Worm (Caenorhabditis elegans): ENCODE results near the gene ZK1307.8.

The ZK1307.8 gene

ce11 chrII:9621913-9622348 lies 2.5 kb upstream of the ZK1307.8 start:
- no peak for TF ChIP-seq zip-2 (tag; optimal IDR thresholded peaks at IDR 0.05)
- TF ChIP-seq mep-1 (tag; optimal IDR thresholded peaks at IDR 0.05) = peak; percentile 39
- TF ChIP-seq nhr-48 (tag; optimal IDR thresholded peaks at IDR 0.05) = no peak
- TF ChIP-seq unc-62 (GFP tag; optimal IDR thresholded peaks at IDR 0.05 in 1 of 2) = peak in 1 of 2 experiments; percentile 61
- no peak for TF ChIP-seq unc-62 (tag; optimal IDR thresholded peaks at IDR 0.05)
- TF ChIP-seq hif-1 (tag; optimal IDR thresholded peaks at IDR 0.05) = peak in 1 of 2 experiments; percentile 12
- peak; percentile 61 for TF ChIP-seq nhr-28 (tag; optimal IDR thresholded peaks at IDR 0.05)
- peak; percentile 1 for TF ChIP-seq nhr-102 (tag; optimal IDR thresholded peaks at IDR 0.05)
- TF ChIP-seq daf-19 (GFP tag; conservative IDR thresholded peaks at IDR 0.05) = no peak
- TF ChIP-seq hlh-30 (tag; optimal IDR thresholded peaks at IDR 0.05; ENCODE audit: insufficient read depth) = peak; percentile 92
- TF ChIP-seq jun-1 (tag; optimal IDR thresholded peaks at IDR 0.05) = no peak
- peak; percentile 17; the same call in 1 of the 2 replicates for TF ChIP-seq pha-4 (GFP tag; IDR thresholded peaks at IDR 0.05)
- TF ChIP-seq pha-4 (tag; optimal IDR thresholded peaks at IDR 0.05) = peak; percentile 59
- TF ChIP-seq snpc-1.2 (GFP tag; IDR thresholded peaks at IDR 0.05) = 0 out of 2 replicates have a peak, but pooled peaks have one; percentile 27
- TF ChIP-seq dve-1 (tag; optimal IDR thresholded peaks at IDR 0.05; ENCODE audit: insufficient read depth) = peak; percentile 63
- no peak for TF ChIP-seq dmd-8 (GFP tag; IDR thresholded peaks at IDR 0.05)
- peak in 1 of 2 experiments; percentile 34 for TF ChIP-seq daf-16 (GFP tag; optimal IDR thresholded peaks at IDR 0.05)
- TF ChIP-seq daf-16 (tag; optimal IDR thresholded peaks at IDR 0.05) = peak; percentile 29
- peak; percentile 28; the same call in 1 of the 2 replicates for TF ChIP-seq lin-1 (GFP tag; IDR thresholded peaks at IDR 0.05)
- no peak for TF ChIP-seq F26F4.8 (GFP tag; conservative IDR thresholded peaks at IDR 0.05)
- TF ChIP-seq tra-1 (GFP tag; IDR thresholded peaks at IDR 0.05) = peak; percentile 52
- TF ChIP-seq nhr-11 (tag; optimal IDR thresholded peaks at IDR 0.05) = peak; percentile 22
- no peak for TF ChIP-seq lin-29 (GFP tag; IDR thresholded peaks at IDR 0.05)
- peak; percentile 73 for TF ChIP-seq hlh-11 (tag; optimal IDR thresholded peaks at IDR 0.05)
- peak; percentile 12 for TF ChIP-seq mes-2 (tag; optimal IDR thresholded peaks at IDR 0.05; ENCODE audit: poor library complexity, severe bottlenecking)
- peak in 1 of 2 experiments; percentile 68 for TF ChIP-seq mdl-1 (tag; optimal IDR thresholded peaks at IDR 0.05)
- TF ChIP-seq nhr-41 (GFP tag; IDR thresholded peaks at IDR 0.05) = no peak
- TF ChIP-seq dmd-9 (GFP tag; IDR thresholded peaks at IDR 0.05) = no peak
- peak; percentile 76 for TF ChIP-seq dmd-6 (GFP tag; IDR thresholded peaks at IDR 0.05)
- no peak for TF ChIP-seq zfp-3 (GFP tag; conservative IDR thresholded peaks at IDR 0.05)
- TF ChIP-seq T20F7.1 (GFP tag; optimal IDR thresholded peaks at IDR 0.05) = peak; percentile 56

ce11 chrII:9625930-9626329 lies 1.5 kb downstream of the ZK1307.8 start:
- TF ChIP-seq unc-62 (GFP tag; optimal IDR thresholded peaks at IDR 0.05 in 1 of 2) = peak in 1 of 2 experiments; percentile 94
- TF ChIP-seq unc-62 (tag; optimal IDR thresholded peaks at IDR 0.05) = no peak
- TF ChIP-seq nhr-111 (GFP tag; optimal IDR thresholded peaks at IDR 0.05) = no peak

ce11 chrII:9633956-9634560 lies 9.6 kb downstream of the ZK1307.8 start:
- TF ChIP-seq egl-43 (GFP tag; IDR thresholded peaks at IDR 0.05) (peak; percentile 52; the same call in 1 of the 2 replicates), set-16 (GFP tag; IDR thresholded peaks at IDR 0.05) (peak; percentile 80)

ce11 chrII:9636300-9636699 lies 11.9 kb downstream of the ZK1307.8 start, which contains the start of gene ZK1307.7:
Gene ZK1307.7 (plus strand): TSS chrII:9636600.
- no peak for TF ChIP-seq nhr-111 (GFP tag; optimal IDR thresholded peaks at IDR 0.05)
- TF ChIP-seq vab-7 (GFP tag; IDR thresholded peaks at IDR 0.05) = no peak
- TF ChIP-seq fos-1 (tag; optimal IDR thresholded peaks at IDR 0.05) = no peak

All from whole organism, L4 larva.